Worm (Caenorhabditis elegans) whole organism, young adult: ENCODE results near the gene gos-28.

Experiments
- D2030.7 ChIP-seq: fragments of 200-800 bp; sonication (Bioruptor generic); IDR thresholded peaks from 2 replicates; pipeline ENCODE4 v1.3.6; 2022; ENCODE audit warnings: missing genetic modification reagents, missing genetic modification characterization, missing compliant biosample characterization
- F57A8.1 ChIP-seq: fragments of 200-800 bp; sonication (Bioruptor generic); optimal IDR thresholded peaks from 2 replicates; lab custom pipeline; 2018; ENCODE audit warnings: mild to moderate bottlenecking, missing genetic modification characterization, moderate library complexity, missing compliant biosample characterization
- nhr-179 ChIP-seq: sonication (generic microtip); optimal IDR thresholded peaks from 2 replicates; lab custom pipeline; 2016; ENCODE audit warnings: mild to moderate bottlenecking, missing genetic modification characterization, missing compliant biosample characterization
- unc-62 ChIP-seq: fragments of 150-350 bp; optimal IDR thresholded peaks from 2 replicates; lab custom pipeline; 2014; ENCODE audit warnings: missing biosample characterization, missing genetic modification reagents, missing genetic modification characterization

ce11 chrIII:7300169-7300568 is 48.8 kb downstream of the gos-28 start:
- TF ChIP-seq nhr-179 (no peak), unc-62 (GFP tag; lab: Kevin White, UChicago) (no peak), D2030.7 (GFP tag; lab: Robert Waterston, UW) (no peak), F57A8.1 (no peak)
